Fruit fly (Drosophila melanogaster) whole organism, embryonic: ENCODE data around the gene LSm3.

ENCODE experiments used
- CG10366 ChIP-seq: fragments of 200-800 bp; sonication (Bioruptor generic); IDR thresholded peaks from 2 replicates; pipeline ENCODE4 v1.3.6; 2022; ENCODE audit warnings: missing biosample characterization, missing genetic modification characterization
- CG11560 ChIP-seq: fragments of 200-800 bp; sonication (Bioruptor generic); IDR thresholded peaks from 3 replicates; pipeline ENCODE4 v1.3.6; 2022; ENCODE audit warnings: missing biosample characterization, missing genetic modification characterization
- CG11695 ChIP-seq: fragments of 200-800 bp; sonication (Bioruptor generic); IDR thresholded peaks from 3 replicates; pipeline ENCODE4 v1.3.6; 2022; ENCODE audit warnings: missing biosample characterization, missing genetic modification characterization
- CG12391 ChIP-seq: fragments of 200-800 bp; sonication (Bioruptor generic); optimal IDR thresholded peaks from 3 replicates; lab custom pipeline; 2018; ENCODE audit warnings: missing biosample characterization, mild to moderate bottlenecking, missing genetic modification characterization, moderate library complexity
- CG13123 ChIP-seq: fragments of 200-800 bp; sonication (Bioruptor generic); optimal IDR thresholded peaks from 2 replicates; lab custom pipeline; 2016; ENCODE audit warnings: missing biosample characterization, missing genetic modification characterization
- CG14050 ChIP-seq: fragments of 200-800 bp; sonication (Bioruptor generic); IDR thresholded peaks from 3 replicates; pipeline ENCODE4 v1.3.6; 2022; ENCODE audit warnings: missing biosample characterization, missing genetic modification characterization
- CG15073 ChIP-seq: fragments of 200-800 bp; sonication (Bioruptor generic); optimal IDR thresholded peaks from 2 replicates; lab custom pipeline; 2016; ENCODE audit warnings: missing biosample characterization, missing genetic modification characterization
- CG17361 ChIP-seq: fragments of 200-800 bp; sonication (Bioruptor generic); IDR thresholded peaks from 3 replicates; pipeline ENCODE4 v1.3.6; 2022; ENCODE audit warnings: missing biosample characterization, missing genetic modification characterization
- CG18764 ChIP-seq: fragments of 200-800 bp; sonication (Bioruptor generic); optimal IDR thresholded peaks from 3 replicates; lab custom pipeline; 2016; ENCODE audit warnings: missing biosample characterization, missing genetic modification characterization
- CG2202 ChIP-seq: fragments of 200-800 bp; sonication (Bioruptor generic); optimal IDR thresholded peaks from 2 replicates; lab custom pipeline; 2018; ENCODE audit warnings: missing biosample characterization, mild to moderate bottlenecking, missing genetic modification characterization
- CG2678 ChIP-seq: fragments of 200-800 bp; sonication (Bioruptor generic); optimal IDR thresholded peaks from 3 replicates; lab custom pipeline; 2019; ENCODE audit warnings: missing biosample characterization, mild to moderate bottlenecking, missing genetic modification characterization, moderate library complexity
- CG30020 ChIP-seq: fragments of 200-800 bp; optimal IDR thresholded peaks from 2 replicates; lab custom pipeline; 2019; ENCODE audit warnings: missing biosample characterization, mild to moderate bottlenecking, missing genetic modification characterization, moderate library complexity
- CG31365 ChIP-seq: fragments of 200-800 bp; sonication (Bioruptor generic); optimal IDR thresholded peaks from 2 replicates; lab custom pipeline; 2018; ENCODE audit warnings: missing biosample characterization, mild to moderate bottlenecking, missing genetic modification characterization
- CG31441 ChIP-seq: fragments of 200-800 bp; sonication (Bioruptor generic); IDR thresholded peaks from 2 replicates; pipeline ENCODE4 v1.3.6; 2022; ENCODE audit warnings: missing biosample characterization, missing genetic modification characterization
- CG33557 ChIP-seq: fragments of 200-800 bp; sonication (Bioruptor generic); optimal IDR thresholded peaks from 2 replicates; lab custom pipeline; 2019; ENCODE audit warnings: missing biosample characterization, mild to moderate bottlenecking, missing genetic modification characterization, moderate library complexity
- CG3726 ChIP-seq: fragments of 200-800 bp; sonication (Bioruptor generic); IDR thresholded peaks from 3 replicates; pipeline ENCODE4, ENCODE4 v1.3.6; 2022; ENCODE audit warnings: missing biosample characterization, missing genetic modification characterization
- CG6175 ChIP-seq: fragments of 200-800 bp; sonication (Bioruptor generic); IDR thresholded peaks from 3 replicates; pipeline ENCODE4 v1.3.6; 2022; ENCODE audit warnings: missing biosample characterization, missing genetic modification characterization
- CG6765 ChIP-seq: fragments of 200-800 bp; sonication (Bioruptor generic); optimal IDR thresholded peaks from 3 replicates; lab custom pipeline; 2017; ENCODE audit warnings: missing biosample characterization, mild to moderate bottlenecking, missing genetic modification characterization
- CG6791 ChIP-seq: fragments of 200-800 bp; sonication (Bioruptor generic); IDR thresholded peaks from 3 replicates; pipeline ENCODE4 v1.3.6; 2022; ENCODE audit warnings: missing biosample characterization, missing genetic modification characterization; ENCODE audit not compliant: partially characterized antibody
- Hey ChIP-seq: fragments of 200-800 bp; sonication (Bioruptor generic); optimal IDR thresholded peaks from 3 replicates; lab custom pipeline; 2018; ENCODE audit warnings: missing biosample characterization, mild to moderate bottlenecking, missing genetic modification characterization
- Hmx ChIP-seq: fragments of 200-800 bp; sonication (Bioruptor generic); optimal IDR thresholded peaks from 2 replicates; lab custom pipeline; 2016; ENCODE audit warnings: missing biosample characterization, missing genetic modification characterization
- Hr51 ChIP-seq, 2 experiments: fragments of 200-800 bp; sonication (Bioruptor generic); optimal IDR thresholded peaks; 2 replicates in 1 of 2; 3 replicates in 1 of 2; lab custom pipeline; 2016 to 2018; ENCODE audit warnings: missing biosample characterization in 2 of 2, missing genetic modification characterization in 2 of 2, mild to moderate bottlenecking in 1 of 2, moderate library complexity in 1 of 2
- Meics ChIP-seq: fragments of 200-800 bp; sonication (Bioruptor generic); optimal IDR thresholded peaks from 2 replicates; lab custom pipeline; 2017; ENCODE audit warnings: missing biosample characterization, mild to moderate bottlenecking, missing genetic modification characterization
- NC2β ChIP-seq: fragments of 200-800 bp; sonication (Bioruptor generic); optimal IDR thresholded peaks from 2 replicates; lab custom pipeline; 2016; ENCODE audit warnings: missing biosample characterization, missing genetic modification characterization
- Rx ChIP-seq: fragments of 200-800 bp; sonication (Bioruptor generic); IDR thresholded peaks from 2 replicates; pipeline ENCODE4 v1.3.6; 2022; ENCODE audit warnings: missing biosample characterization, missing genetic modification characterization
- Stat92E ChIP-seq, 3 experiments: fragments of >200 bp in 2 of 3; fragments of 200-800 bp in 1 of 3; sonication (Bioruptor generic) in 1 of 3; optimal IDR thresholded peaks; 2 replicates each; lab custom pipeline; 2017 to 2019; ENCODE audit warnings: missing biosample characterization in 3 of 3, missing genetic modification characterization in 3 of 3, mild to moderate bottlenecking in 1 of 3, moderate library complexity in 1 of 3
- Trl ChIP-seq, 3 experiments: fragments of >200 bp in 2 of 3; fragments of 200-800 bp in 1 of 3; sonication (Bioruptor generic) in 1 of 3; optimal IDR thresholded peaks; 2 replicates in 1 of 3; 3 replicates in 2 of 3; lab custom pipeline; 2016 to 2017; ENCODE audit warnings: missing biosample characterization in 1 of 3, missing genetic modification characterization in 1 of 3
- croc ChIP-seq: fragments of 200-800 bp; sonication (Bioruptor generic); conservative IDR thresholded peaks from 3 replicates; pipeline ENCODE4 v1.3.6; 2022; ENCODE audit warnings: missing biosample characterization, missing genetic modification characterization
- cwo ChIP-seq: fragments of 200-800 bp; sonication (Bioruptor generic); optimal IDR thresholded peaks from 3 replicates; lab custom pipeline; 2017; ENCODE audit warnings: missing biosample characterization, missing genetic modification characterization, mild to moderate bottlenecking, moderate library complexity, missing genetic modification reagents
- disco-r ChIP-seq: fragments of 200-800 bp; sonication (Bioruptor generic); optimal IDR thresholded peaks from 2 replicates; lab custom pipeline; 2016; ENCODE audit warnings: missing biosample characterization, missing genetic modification characterization
- dysf ChIP-seq: fragments of 200-800 bp; sonication (Bioruptor generic); IDR thresholded peaks from 3 replicates; pipeline ENCODE4 v1.3.6; 2022; ENCODE audit warnings: missing biosample characterization, missing genetic modification characterization
- fd102C ChIP-seq: fragments of 200-800 bp; sonication (Bioruptor generic); optimal IDR thresholded peaks from 2 replicates; lab custom pipeline; 2018; ENCODE audit warnings: missing biosample characterization, mild to moderate bottlenecking, missing genetic modification characterization, moderate library complexity
- ftz-f1 ChIP-seq: fragments of 200-800 bp; sonication (Bioruptor generic); optimal IDR thresholded peaks from 2 replicates; lab custom pipeline; 2016; ENCODE audit warnings: missing biosample characterization, missing genetic modification characterization
- gce ChIP-seq: fragments of 200-800 bp; sonication (Bioruptor generic); IDR thresholded peaks from 3 replicates; pipeline ENCODE4 v1.3.6; 2022; ENCODE audit warnings: missing biosample characterization, missing genetic modification characterization
- gem ChIP-seq: fragments of 200-800 bp; sonication (Bioruptor generic); optimal IDR thresholded peaks from 2 replicates; lab custom pipeline; 2019; ENCODE audit warnings: missing biosample characterization, mild to moderate bottlenecking, missing genetic modification characterization, moderate library complexity
- gsb-n ChIP-seq: fragments of 200-800 bp; sonication (Bioruptor generic); optimal IDR thresholded peaks from 3 replicates; lab custom pipeline; 2018; ENCODE audit warnings: missing biosample characterization, mild to moderate bottlenecking, missing genetic modification characterization
- gt ChIP-seq: fragments of 200-800 bp; sonication (Bioruptor generic); IDR thresholded peaks from 2 replicates; pipeline ENCODE4 v1.3.6; 2022; ENCODE audit warnings: missing biosample characterization, missing genetic modification characterization
- jigr1 ChIP-seq: fragments of 200-800 bp; sonication (Bioruptor generic); IDR thresholded peaks from 3 replicates; pipeline ENCODE4 v1.3.6; 2022; ENCODE audit warnings: missing biosample characterization, missing genetic modification characterization
- knrl ChIP-seq: fragments of 200-800 bp; sonication (Bioruptor generic); IDR thresholded peaks from 3 replicates; pipeline ENCODE4 v1.3.6; 2022; ENCODE audit warnings: missing biosample characterization, missing genetic modification characterization; ENCODE audit not compliant: partially characterized antibody
- maf-S ChIP-seq: fragments of 200-800 bp; sonication (Bioruptor generic); optimal IDR thresholded peaks from 2 replicates; lab custom pipeline; 2016; ENCODE audit warnings: missing biosample characterization, missing genetic modification characterization
- nau ChIP-seq: fragments of 200-800 bp; sonication (Bioruptor generic); optimal IDR thresholded peaks from 3 replicates; lab custom pipeline; 2017; ENCODE audit warnings: missing biosample characterization, mild to moderate bottlenecking, missing genetic modification characterization, missing genetic modification reagents
- nerfin-2 ChIP-seq: fragments of 200-800 bp; sonication (Bioruptor generic); IDR thresholded peaks from 2 replicates; pipeline ENCODE4 v1.3.6; 2022; ENCODE audit warnings: missing biosample characterization, missing genetic modification characterization; ENCODE audit not compliant: partially characterized antibody
- pros ChIP-seq: fragments of 200-800 bp; sonication (Bioruptor generic); optimal IDR thresholded peaks from 3 replicates; lab custom pipeline; 2019; ENCODE audit warnings: missing biosample characterization, mild to moderate bottlenecking, missing genetic modification characterization, moderate library complexity
- seq ChIP-seq: fragments of 200-800 bp; sonication (Bioruptor generic); IDR thresholded peaks from 2 replicates; pipeline ENCODE4 v1.3.6; 2022; ENCODE audit warnings: missing biosample characterization, missing genetic modification characterization
- sob ChIP-seq: fragments of 200-800 bp; sonication (Bioruptor generic); IDR thresholded peaks from 2 replicates; pipeline ENCODE4 v1.3.6; 2022; ENCODE audit warnings: missing biosample characterization, missing genetic modification characterization
- sug ChIP-seq: fragments of 200-800 bp; optimal IDR thresholded peaks from 2 replicates; lab custom pipeline; 2019; ENCODE audit warnings: missing biosample characterization, mild to moderate bottlenecking, missing genetic modification characterization, moderate library complexity
- trem ChIP-seq: fragments of 200-800 bp; optimal IDR thresholded peaks from 3 replicates; lab custom pipeline; 2019; ENCODE audit warnings: missing biosample characterization, mild to moderate bottlenecking, missing genetic modification characterization, moderate library complexity
- tup ChIP-seq: fragments of 200-800 bp; sonication (Bioruptor generic); optimal IDR thresholded peaks from 2 replicates; lab custom pipeline; 2016; ENCODE audit warnings: missing biosample characterization, mild to moderate bottlenecking, missing genetic modification characterization, moderate library complexity
- twi ChIP-seq: fragments of 200-800 bp; optimal IDR thresholded peaks from 2 replicates; lab custom pipeline; 2019; ENCODE audit warnings: missing biosample characterization, mild to moderate bottlenecking, missing genetic modification characterization, moderate library complexity

The LSm3 gene

dm6 chr3R:24007775-24008506 lies 11.9 kb downstream of the LSm3 start (continued):
- TF ChIP-seq Hmx (GFP tag; lab: Kevin White, UChicago): no peak
- TF ChIP-seq gce: peak; percentile 56; the same call in 1 of the 3 replicates
- no peak for TF ChIP-seq Stat92E (GFP tag; optimal IDR thresholded peaks at IDR 0.05; lab: Kevin White, UChicago)
- TF ChIP-seq Meics (GFP tag; lab: Kevin White, UChicago): peak; percentile 40
- peak; percentile 68 for TF ChIP-seq gem
- no peak for TF ChIP-seq seq (GFP tag; lab: Robert Waterston, UW)
- peak; percentile 76 for TF ChIP-seq CG2678
- peak; percentile 70 for TF ChIP-seq cwo
- no peak for TF ChIP-seq CG10366 (GFP tag; lab: Robert Waterston, UW)
- TF ChIP-seq nau (GFP tag; lab: Kevin White, UChicago): no peak
- no peak for TF ChIP-seq knrl (GFP tag; lab: Robert Waterston, UW)
- TF ChIP-seq CG3726: no peak
- no peak for TF ChIP-seq twi (tag; lab: Kevin White, UChicago)
- TF ChIP-seq CG11695 (GFP tag; lab: Robert Waterston, UW): no peak
- no peak for TF ChIP-seq CG2202 (tag; lab: Kevin White, UChicago)
- no peak for TF ChIP-seq NC2β
- no peak for TF ChIP-seq fd102C
- TF ChIP-seq Hr51 (GFP tag; optimal IDR thresholded peaks at IDR 0.05; lab: Kevin White, UChicago): peak in 1 of 2 experiments; percentile 36
- no peak for TF ChIP-seq CG30020 (tag; lab: Kevin White, UChicago)
- no peak for TF ChIP-seq CG6765 (GFP tag; lab: Kevin White, UChicago)
- TF ChIP-seq CG11560 (tag; lab: Robert Waterston, UW): no peak
- TF ChIP-seq gsb-n (tag; lab: Kevin White, UChicago): no peak
- TF ChIP-seq CG31365 (tag; lab: Kevin White, UChicago): no peak
- no peak for TF ChIP-seq gt
- no peak for TF ChIP-seq CG6175 (GFP tag; lab: Robert Waterston, UW)
- no peak for TF ChIP-seq Rx
- no peak for TF ChIP-seq CG14050 (GFP tag; lab: Robert Waterston, UW)
- TF ChIP-seq ftz-f1 (GFP tag; lab: Kevin White, UChicago): no peak
- TF ChIP-seq jigr1 (GFP tag; lab: Robert Waterston, UW): no peak
- no peak for TF ChIP-seq croc (GFP tag; lab: Robert Waterston, UW)
- TF ChIP-seq tup (GFP tag; lab: Kevin White, UChicago): no peak
- no peak for TF ChIP-seq CG33557 (GFP tag; lab: Kevin White, UChicago)
- no peak for TF ChIP-seq trem (tag; lab: Kevin White, UChicago)
- peak; percentile 49 for TF ChIP-seq sug (tag; lab: Kevin White, UChicago)
- TF ChIP-seq nerfin-2 (GFP tag; lab: Robert Waterston, UW): 0 out of 2 replicates have a peak, but pooled peaks have one; percentile 11
- TF ChIP-seq CG13123 (GFP tag; lab: Kevin White, UChicago): no peak
- TF ChIP-seq pros: no peak
- no peak for TF ChIP-seq CG15073 (GFP tag; lab: Kevin White, UChicago)
- no peak for TF ChIP-seq disco-r (GFP tag; lab: Kevin White, UChicago)
- no peak; the same call in 2 of the 3 replicates for TF ChIP-seq CG6791 (GFP tag; lab: Robert Waterston, UW)
- TF ChIP-seq Trl (optimal IDR thresholded peaks at IDR 0.05; lab: Kevin White, UChicago): no peak
- peak; percentile 17 for TF ChIP-seq Trl (GFP tag; optimal IDR thresholded peaks at IDR 0.05; lab: Kevin White, UChicago)
- no peak for TF ChIP-seq dysf
- peak; percentile 20; the same call in 1 of the 2 replicates for TF ChIP-seq sob (GFP tag; lab: Robert Waterston, UW)
- no peak for TF ChIP-seq CG18764
- TF ChIP-seq maf-S (GFP tag; lab: Kevin White, UChicago): no peak
- peak; percentile 34 for TF ChIP-seq CG12391 (tag; lab: Kevin White, UChicago)
- 0 out of 2 replicates have a peak, but pooled peaks have one; percentile 27 for TF ChIP-seq CG31441 (GFP tag; lab: Robert Waterston, UW)
- TF ChIP-seq CG17361 (GFP tag; lab: Robert Waterston, UW): peak; percentile 65; the same call in 2 of the 3 replicates
- peak; percentile 76 for TF ChIP-seq Hey (tag; lab: Kevin White, UChicago)
